Worm (Caenorhabditis elegans): ENCODE data around the gene C55B6.7.

DNA sequence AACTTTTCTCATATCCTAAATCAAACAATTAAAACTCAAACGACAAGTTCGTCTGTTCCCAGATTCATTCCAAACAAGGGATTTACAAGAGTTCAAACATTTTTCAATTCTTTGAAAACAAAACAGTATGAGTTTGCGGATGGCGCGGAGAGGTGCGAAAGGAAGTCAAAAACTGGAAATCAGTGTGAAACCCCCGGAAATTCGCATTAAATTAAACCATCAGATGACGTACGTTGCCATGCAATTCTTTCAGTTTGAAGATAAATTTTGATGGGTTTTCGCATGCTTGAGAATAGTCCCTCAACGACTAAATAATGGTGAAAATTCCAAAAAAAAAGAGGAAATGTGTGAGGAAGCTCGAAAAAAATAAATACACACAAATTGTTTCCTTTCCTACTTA lies 37.6 kb upstream of the C55B6.7 start:
- no peak for TF ChIP-seq lin-39 (tag; optimal IDR thresholded peaks at IDR 0.05)
- TF ChIP-seq ztf-11 (tag; optimal IDR thresholded peaks at IDR 0.05) = no peak
- TF ChIP-seq snpc-4 (tag; optimal IDR thresholded peaks at IDR 0.05) = no peak
- no peak for TF ChIP-seq nhr-77 (tag; optimal IDR thresholded peaks at IDR 0.05)
- no peak for TF ChIP-seq unc-39 (tag; optimal IDR thresholded peaks at IDR 0.05)
- TF ChIP-seq ZK546.5 (tag; optimal IDR thresholded peaks at IDR 0.05) = no peak
- TF ChIP-seq unc-55 (GFP tag; optimal IDR thresholded peaks at IDR 0.05) = no peak
